Fruit fly (Drosophila melanogaster): ENCODE data around the gene pie.

pie gene

DNA sequence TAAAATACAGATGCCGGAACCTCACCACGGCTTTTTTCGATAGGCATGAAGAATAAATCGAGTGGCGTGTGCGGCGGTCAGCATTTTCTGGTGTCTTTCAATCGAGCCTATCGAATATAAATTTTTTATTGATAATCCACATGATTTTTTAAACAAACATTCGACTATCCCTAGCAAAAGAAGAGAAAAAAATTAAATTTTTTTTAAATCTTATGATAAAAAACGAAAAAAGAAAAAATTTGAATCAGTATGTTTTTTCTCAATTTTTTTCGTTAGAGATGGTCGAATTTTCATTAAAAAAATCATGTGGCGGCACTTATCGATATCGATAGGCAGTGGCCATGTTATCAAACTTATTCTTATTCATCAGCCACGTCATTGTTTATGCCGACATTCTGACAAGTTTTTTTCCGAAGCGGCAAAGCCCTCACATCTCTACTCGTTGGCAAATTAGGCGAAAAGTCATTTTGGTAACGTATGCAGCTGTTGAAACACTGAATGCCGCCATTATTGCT lies 4.0 kb upstream of the pie start, which contains the start of the genes SmB and KdelR (continued):
- TF ChIP-seq CG12744 (GFP tag; optimal IDR thresholded peaks at IDR 0.05) (no peak), CG14860 (GFP tag; IDR thresholded peaks at IDR 0.05; ENCODE audit: partially characterized antibody) (peak; percentile 90), HLH3B (GFP tag; IDR thresholded peaks at IDR 0.05) (no peak), dmrt99B (tag; optimal IDR thresholded peaks at IDR 0.05) (no peak), CG5953 (GFP tag; IDR thresholded peaks at IDR 0.05) (no peak), CG3281 (GFP tag; optimal IDR thresholded peaks at IDR 0.05) (no peak), CkIIα-i1 (GFP tag; IDR thresholded peaks at IDR 0.05) (no peak), E2f2 (GFP tag; IDR thresholded peaks at IDR 0.05) (peak; percentile 68; the same call in 1 of the 2 replicates), Myb (GFP tag; optimal IDR thresholded peaks at IDR 0.05) (no peak), CG31224 (GFP tag; IDR thresholded peaks at IDR 0.05) (no peak), Vsx1 (GFP tag; optimal IDR thresholded peaks at IDR 0.05) (peak; percentile 69), yki (optimal IDR thresholded peaks at IDR 0.05) (no peak), nerfin-2 (GFP tag; IDR thresholded peaks at IDR 0.05; ENCODE audit: partially characterized antibody) (peak; percentile 95), pb (GFP tag; optimal IDR thresholded peaks at IDR 0.05) (no peak), CG15269 (tag; optimal IDR thresholded peaks at IDR 0.05) (no peak), Hr51 (GFP tag; optimal IDR thresholded peaks at IDR 0.05) (no peak), Fer3 (tag; optimal IDR thresholded peaks at IDR 0.05) (no peak), jigr1 (GFP tag; IDR thresholded peaks at IDR 0.05) (no peak; the same call in 2 of the 3 replicates), tin (GFP tag; optimal IDR thresholded peaks at IDR 0.05) (peak; percentile 22), CG18011 (GFP tag; optimal IDR thresholded peaks at IDR 0.05) (no peak), CG7987 (GFP tag; optimal IDR thresholded peaks at IDR 0.05) (no peak), CG14710 (tag; optimal IDR thresholded peaks at IDR 0.05) (peak; percentile 87), CG9817 (tag; optimal IDR thresholded peaks at IDR 0.05) (no peak), kah (GFP tag; optimal IDR thresholded peaks at IDR 0.05) (no peak), CG5180 (GFP tag; optimal IDR thresholded peaks at IDR 0.05) (no peak), CG12071 (GFP tag; optimal IDR thresholded peaks at IDR 0.05) (no peak), ems (GFP tag; optimal IDR thresholded peaks at IDR 0.05) (no peak), rib (GFP tag; IDR thresholded peaks at IDR 0.05) (no peak), CG31365 (tag; optimal IDR thresholded peaks at IDR 0.05) (no peak), br (optimal IDR thresholded peaks at IDR 0.05) (no peak), mld (GFP tag; IDR thresholded peaks at IDR 0.05; ENCODE audit: partially characterized antibody) (peak; percentile 76; the same call in 2 of the 3 replicates), hbn (GFP tag; IDR thresholded peaks at IDR 0.05; ENCODE audit: partially characterized antibody) (peak; percentile 71), Fer1 (GFP tag; optimal IDR thresholded peaks at IDR 0.05) (peak; percentile 33), phol (tag; optimal IDR thresholded peaks at IDR 0.05) (peak; percentile 83), Gug (GFP tag; IDR thresholded peaks at IDR 0.05) (no peak), Atf3 (GFP tag; optimal IDR thresholded peaks at IDR 0.05) (peak; percentile 31), ab (GFP tag; optimal IDR thresholded peaks at IDR 0.05) (no peak), B-H1 (GFP tag; IDR thresholded peaks at IDR 0.05) (no peak), gro (GFP tag; optimal IDR thresholded peaks at IDR 0.05) (no peak), CG13624 (GFP tag; optimal IDR thresholded peaks at IDR 0.05) (peak; percentile 33), ci (GFP tag; IDR thresholded peaks at IDR 0.05) (no peak), fd3F (GFP tag; optimal IDR thresholded peaks at IDR 0.05) (no peak), onecut (GFP tag; IDR thresholded peaks at IDR 0.05) (no peak), CG12155 (GFP tag; optimal IDR thresholded peaks at IDR 0.05) (peak; percentile 52), gcm2 (GFP tag; optimal IDR thresholded peaks at IDR 0.05) (no peak), Adf1 (GFP tag; IDR thresholded peaks at IDR 0.05) (peak; percentile 18; the same call in 1 of the 2 replicates), kay (GFP tag; optimal IDR thresholded peaks at IDR 0.05) (peak; percentile 90), gfzf (GFP tag; optimal IDR thresholded peaks at IDR 0.05) (peak; percentile 61), ato (GFP tag; IDR thresholded peaks at IDR 0.05; ENCODE audit: partially characterized antibody) (peak; percentile 68), HHEX (GFP tag; optimal IDR thresholded peaks at IDR 0.05) (no peak), CG2202 (tag; optimal IDR thresholded peaks at IDR 0.05) (no peak)
